Fruit fly (Drosophila melanogaster): Measurements from ENCODE around the gene pb.

The pb gene

DNA sequence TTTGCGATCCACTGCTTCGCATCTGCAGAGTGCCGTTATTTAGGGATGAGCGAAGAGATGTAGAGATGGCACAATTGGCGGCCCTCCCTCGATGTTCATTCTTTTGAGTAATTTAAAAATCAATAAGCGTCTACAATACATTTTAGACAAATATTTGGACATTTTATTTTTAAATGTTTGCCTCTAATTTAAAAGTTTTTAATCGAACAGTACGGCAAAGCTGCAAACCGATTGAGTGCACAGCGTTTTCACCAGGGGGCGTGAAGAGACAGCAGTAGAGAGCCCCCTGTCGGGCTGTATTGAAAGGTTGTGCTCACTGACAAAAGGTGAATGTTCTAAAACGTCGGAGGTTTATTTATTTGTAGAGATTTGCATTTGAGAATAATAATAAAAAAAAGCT, 17.6 kb upstream of the pb start, which contains the start of gene bcd (continued):
- peak; percentile 78 for TF ChIP-seq gem (tag; optimal IDR thresholded peaks at IDR 0.05)
- TF ChIP-seq Vsx1 (GFP tag; optimal IDR thresholded peaks at IDR 0.05), result no peak
- peak; percentile 84 for TF ChIP-seq Gug (GFP tag; IDR thresholded peaks at IDR 0.05)
- TF ChIP-seq CG12744 (GFP tag; optimal IDR thresholded peaks at IDR 0.05), result peak; percentile 61
- peak; percentile 69 for TF ChIP-seq CG30431 (GFP tag; optimal IDR thresholded peaks at IDR 0.05)
- TF ChIP-seq ttk (GFP tag; IDR thresholded peaks at IDR 0.05), result peak; percentile 76
- TF ChIP-seq emc (GFP tag; optimal IDR thresholded peaks at IDR 0.05), result peak; percentile 36
- peak; percentile 49 for TF ChIP-seq CG3163 (GFP tag; optimal IDR thresholded peaks at IDR 0.05)
- TF ChIP-seq sug (tag; optimal IDR thresholded peaks at IDR 0.05), result no peak
- peak; percentile 63 for TF ChIP-seq dmrt99B (tag; optimal IDR thresholded peaks at IDR 0.05)
- TF ChIP-seq ab (GFP tag; optimal IDR thresholded peaks at IDR 0.05), result peak; percentile 25
- TF ChIP-seq CG10543 (GFP tag; optimal IDR thresholded peaks at IDR 0.05), result peak; percentile 11
- TF ChIP-seq psq (GFP tag; optimal IDR thresholded peaks at IDR 0.05), result peak; percentile 48
- TF ChIP-seq caup (GFP tag; optimal IDR thresholded peaks at IDR 0.05; ENCODE audit: severe bottlenecking), result peak; percentile 60
- TF ChIP-seq sna (GFP tag; IDR thresholded peaks at IDR 0.05; ENCODE audit: partially characterized antibody), result peak; percentile 73; the same call in 1 of the 2 replicates
- peak; percentile 57 for TF ChIP-seq CG15073 (GFP tag; optimal IDR thresholded peaks at IDR 0.05)
- TF ChIP-seq stwl (tag; optimal IDR thresholded peaks at IDR 0.05), result peak; percentile 97
- TF ChIP-seq nerfin-2 (GFP tag; IDR thresholded peaks at IDR 0.05; ENCODE audit: partially characterized antibody), result no peak
- peak; percentile 32 for TF ChIP-seq zf30C (GFP tag; optimal IDR thresholded peaks at IDR 0.05)
- TF ChIP-seq tio (GFP tag; optimal IDR thresholded peaks at IDR 0.05), result peak; percentile 71
- peak; percentile 45; the same call in 1 of the 2 replicates for TF ChIP-seq dan (GFP tag; IDR thresholded peaks at IDR 0.05)
- TF ChIP-seq CG15514 (GFP tag; optimal IDR thresholded peaks at IDR 0.05), result peak; percentile 59
- peak; percentile 60 for TF ChIP-seq CHES-1-like (GFP tag; optimal IDR thresholded peaks at IDR 0.05)
- peak; percentile 66 for TF ChIP-seq CG13775 (GFP tag; optimal IDR thresholded peaks at IDR 0.05)
- no peak for TF ChIP-seq CG10321 (GFP tag; IDR thresholded peaks at IDR 0.05)
- no peak for TF ChIP-seq zen2 (GFP tag; IDR thresholded peaks at IDR 0.05; ENCODE audit: partially characterized antibody)
- TF ChIP-seq stc (GFP tag; IDR thresholded peaks at IDR 0.05), result 0 out of 2 replicates have a peak, but pooled peaks have one; percentile 27
- peak; percentile 45; the same call in 1 of the 3 replicates for TF ChIP-seq C15 (GFP tag; IDR thresholded peaks at IDR 0.05)
- peak; percentile 66 for TF ChIP-seq CG18262 (tag; optimal IDR thresholded peaks at IDR 0.05)
- TF ChIP-seq Stat92E (GFP tag; optimal IDR thresholded peaks at IDR 0.05), result peak in 1 of 3 experiments; percentile 31
- peak; percentile 96 for TF ChIP-seq sens (GFP tag)
- peak; percentile 82 for TF ChIP-seq CG5953 (GFP tag; IDR thresholded peaks at IDR 0.05)
- TF ChIP-seq Dll (GFP tag; IDR thresholded peaks at IDR 0.05; ENCODE audit: partially characterized antibody), result peak; percentile 71
- TF ChIP-seq CG2678 (tag; optimal IDR thresholded peaks at IDR 0.05), result no peak
- no peak for TF ChIP-seq CG13894 (tag; optimal IDR thresholded peaks at IDR 0.05)
- TF ChIP-seq Dp (GFP tag; optimal IDR thresholded peaks at IDR 0.05), result peak; percentile 72
- no peak for TF ChIP-seq dati (GFP tag; IDR thresholded peaks at IDR 0.05)
- TF ChIP-seq CG2712 (tag; optimal IDR thresholded peaks at IDR 0.05), result peak; percentile 81
- peak; percentile 28 for TF ChIP-seq pzg (GFP tag; optimal IDR thresholded peaks at IDR 0.05)
- TF ChIP-seq Spps (tag; optimal IDR thresholded peaks at IDR 0.05), result peak; percentile 30
- peak; percentile 98 for TF ChIP-seq CG18011 (GFP tag; optimal IDR thresholded peaks at IDR 0.05)
- TF ChIP-seq dm (GFP tag; optimal IDR thresholded peaks at IDR 0.05), result peak; percentile 44
- TF ChIP-seq CG34422 (GFP tag; IDR thresholded peaks at IDR 0.05), result peak; percentile 80
- TF ChIP-seq sqz (GFP tag; optimal IDR thresholded peaks at IDR 0.05), result peak; percentile 4
- TF ChIP-seq CG4424 (GFP tag; optimal IDR thresholded peaks at IDR 0.05), result peak; percentile 79
- TF ChIP-seq mld (GFP tag; IDR thresholded peaks at IDR 0.05; ENCODE audit: partially characterized antibody), result no peak
- TF ChIP-seq fu2 (GFP tag; optimal IDR thresholded peaks at IDR 0.05), result peak; percentile 38
- peak; percentile 50 for TF ChIP-seq D19A (tag; optimal IDR thresholded peaks at IDR 0.05)
- peak; percentile 99 for TF ChIP-seq CTCF (GFP tag; optimal IDR thresholded peaks at IDR 0.05)
- peak; percentile 46; the same call in 1 of the 3 replicates for TF ChIP-seq Doc3 (GFP tag; IDR thresholded peaks at IDR 0.05; ENCODE audit: partially characterized antibody)

All from whole organism, embryonic.